Worm (Caenorhabditis elegans): ENCODE results near the gene T04H1.13.

The T04H1.13 gene

ce11 chrV:12291587-12291986 is 46.8 kb upstream of the T04H1.13 start, which contains the start of the genes srpa-68 and srh-16 (continued):
- TF ChIP-seq fos-1 (tag; optimal IDR thresholded peaks at IDR 0.05) (peak; percentile 69), mbf-1 (tag; optimal IDR thresholded peaks at IDR 0.05) (no peak), unc-39 (tag; optimal IDR thresholded peaks at IDR 0.05) (no peak), ZK546.5 (tag; optimal IDR thresholded peaks at IDR 0.05) (peak; percentile 26), nhr-23 (tag; optimal IDR thresholded peaks at IDR 0.05) (no peak), crh-2 (tag; optimal IDR thresholded peaks at IDR 0.05) (peak; percentile 91), nhr-25 (tag; optimal IDR thresholded peaks at IDR 0.05) (peak; percentile 88)

ce11 chrV:12288577-12288976 is 43.7 kb upstream of the T04H1.13 start, which contains the start of gene rskd-1:
Gene rskd-1 (minus strand): TSS chrV:12288615.
- TF ChIP-seq peb-1 (tag; optimal IDR thresholded peaks at IDR 0.05) (no peak), ZK546.5 (tag; optimal IDR thresholded peaks at IDR 0.05) (no peak), nhr-25 (tag; optimal IDR thresholded peaks at IDR 0.05) (peak; percentile 53), lin-13 (GFP tag; optimal IDR thresholded peaks at IDR 0.05) (peak; percentile 10), fos-1 (tag; optimal IDR thresholded peaks at IDR 0.05) (peak; percentile 2), ama-1 (optimal IDR thresholded peaks at IDR 0.05) (no peak), C34F6.9 (tag; optimal IDR thresholded peaks at IDR 0.05) (peak; percentile 27), lsy-2 (tag; optimal IDR thresholded peaks at IDR 0.05) (peak in 1 of 2 experiments; percentile 35), crh-2 (tag; optimal IDR thresholded peaks at IDR 0.05) (peak; percentile 35)

ce11 chrV:12287667-12288066 is 42.8 kb upstream of the T04H1.13 start:
- no peak for TF ChIP-seq nhr-21 (tag; optimal IDR thresholded peaks at IDR 0.05)
- peak; percentile 41 for TF ChIP-seq unc-55 (GFP tag; optimal IDR thresholded peaks at IDR 0.05)
- peak in 1 of 2 experiments; percentile 36 for TF ChIP-seq lsy-2 (tag; optimal IDR thresholded peaks at IDR 0.05)
- peak; percentile 35 for TF ChIP-seq C34F6.9 (tag; optimal IDR thresholded peaks at IDR 0.05)
- TF ChIP-seq zag-1 (tag; optimal IDR thresholded peaks at IDR 0.05), result peak; percentile 2
- no peak for TF ChIP-seq sma-9 (GFP tag; optimal IDR thresholded peaks at IDR 0.05)
- no peak for TF ChIP-seq sma-9 (tag; optimal IDR thresholded peaks at IDR 0.05)
- peak; percentile 77 for TF ChIP-seq nhr-129 (tag; optimal IDR thresholded peaks at IDR 0.05)

- no peak for TF ChIP-seq egl-27 (tag; optimal IDR thresholded peaks at IDR 0.05)
- TF ChIP-seq crh-2 (tag; optimal IDR thresholded peaks at IDR 0.05), result no peak
- no peak for TF ChIP-seq aly-2 (tag; optimal IDR thresholded peaks at IDR 0.05)
- TF ChIP-seq nhr-23 (tag; optimal IDR thresholded peaks at IDR 0.05), result no peak
- no peak for TF ChIP-seq skn-1 (tag; optimal IDR thresholded peaks at IDR 0.05)
- TF ChIP-seq elt-1 (tag; optimal IDR thresholded peaks at IDR 0.05), result no peak
- no peak for TF ChIP-seq unc-39 (tag; optimal IDR thresholded peaks at IDR 0.05)
- no peak for TF ChIP-seq dmd-4 (tag; optimal IDR thresholded peaks at IDR 0.05)
- TF ChIP-seq alr-1 (tag; optimal IDR thresholded peaks at IDR 0.05), result no peak
- TF ChIP-seq nhr-237 (tag; optimal IDR thresholded peaks at IDR 0.05), result no peak
- no peak for TF ChIP-seq F13H6.1 (tag; optimal IDR thresholded peaks at IDR 0.05)
- no peak for TF ChIP-seq lin-39 (tag; optimal IDR thresholded peaks at IDR 0.05)
- no peak for TF ChIP-seq nhr-12 (tag; optimal IDR thresholded peaks at IDR 0.05)
- no peak for TF ChIP-seq sma-9 (GFP tag; optimal IDR thresholded peaks at IDR 0.05)
- TF ChIP-seq sma-9 (tag; optimal IDR thresholded peaks at IDR 0.05), result no peak
- no peak for TF ChIP-seq ZK546.5 (tag; optimal IDR thresholded peaks at IDR 0.05)
- no peak for TF ChIP-seq nhr-77 (tag; optimal IDR thresholded peaks at IDR 0.05)
- no peak for TF ChIP-seq sem-4 (tag; optimal IDR thresholded peaks at IDR 0.05)
Observed at ce11 chrV:12283187-12283586, 38.4 kb upstream of the T04H1.13 start, which contains the start of gene F55C5.10. Gene F55C5.10 (plus strand): TSS chrV:12283487.

ce11 chrV:12281508-12281907 is 36.7 kb upstream of the T04H1.13 start:
- TF ChIP-seq nhr-10 (tag; optimal IDR thresholded peaks at IDR 0.05) (no peak), R02D3.7 (tag; optimal IDR thresholded peaks at IDR 0.05) (no peak), alr-1 (tag; optimal IDR thresholded peaks at IDR 0.05) (no peak), mab-5 (tag; optimal IDR thresholded peaks at IDR 0.05) (no peak), zag-1 (tag; optimal IDR thresholded peaks at IDR 0.05) (no peak), lin-13 (GFP tag; optimal IDR thresholded peaks at IDR 0.05) (no peak), nhr-129 (tag; optimal IDR thresholded peaks at IDR 0.05) (no peak), Y55F3AM.14 (GFP tag; optimal IDR thresholded peaks at IDR 0.05) (no peak), C34F6.9 (tag; optimal IDR thresholded peaks at IDR 0.05) (no peak), crh-2 (tag; optimal IDR thresholded peaks at IDR 0.05) (no peak), skn-1 (tag; optimal IDR thresholded peaks at IDR 0.05) (no peak), sem-4 (tag; optimal IDR thresholded peaks at IDR 0.05) (no peak), unc-62 (GFP tag; optimal IDR thresholded peaks at IDR 0.05) (no peak), ceh-16 (tag; optimal IDR thresholded peaks at IDR 0.05) (no peak), nhr-21 (tag; optimal IDR thresholded peaks at IDR 0.05) (no peak), fos-1 (tag; optimal IDR thresholded peaks at IDR 0.05) (no peak)
